Worm (Caenorhabditis elegans): ENCODE results near the gene oat-1.

oat-1 gene

DNA sequence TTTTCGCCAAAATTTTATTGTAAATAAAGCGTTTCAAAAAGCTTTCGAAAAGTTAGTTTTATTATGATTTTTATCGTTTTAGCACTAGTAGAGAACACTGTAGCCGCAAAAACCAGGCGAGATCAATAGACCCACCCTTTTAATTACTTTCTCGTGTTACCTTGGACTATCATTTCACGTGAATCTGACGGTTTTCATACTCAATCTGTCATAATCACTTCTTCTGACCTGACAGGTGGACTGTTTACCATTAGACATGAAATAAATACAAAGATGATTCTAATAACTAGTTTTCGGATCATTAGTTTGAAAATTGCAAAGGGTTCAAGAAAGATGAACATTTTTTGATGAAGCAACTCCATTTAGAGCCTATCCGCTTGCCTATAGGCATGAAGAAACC lies 9.3 kb downstream of the oat-1 start (continued):
- no peak for TF ChIP-seq unc-55 (GFP tag; optimal IDR thresholded peaks at IDR 0.05)
- no peak for TF ChIP-seq aly-2 (tag; optimal IDR thresholded peaks at IDR 0.05)
- TF ChIP-seq lin-11 (tag; optimal IDR thresholded peaks at IDR 0.05), result no peak
- TF ChIP-seq ztf-11 (tag; optimal IDR thresholded peaks at IDR 0.05), result no peak
- no peak for TF ChIP-seq C34F6.9 (tag; optimal IDR thresholded peaks at IDR 0.05)
- TF ChIP-seq nhr-11 (tag; optimal IDR thresholded peaks at IDR 0.05), result no peak
- peak; percentile 14 for TF ChIP-seq crh-2 (tag; optimal IDR thresholded peaks at IDR 0.05)
- TF ChIP-seq blmp-1 (tag; optimal IDR thresholded peaks at IDR 0.05; ENCODE audit: insufficient read depth), result peak; percentile 55
- TF ChIP-seq nhr-129 (tag; optimal IDR thresholded peaks at IDR 0.05), result no peak
- TF ChIP-seq dmd-4 (tag; optimal IDR thresholded peaks at IDR 0.05), result no peak
- no peak for TF ChIP-seq nhr-6 (tag; optimal IDR thresholded peaks at IDR 0.05)
- no peak for TF ChIP-seq snpc-4 (tag; optimal IDR thresholded peaks at IDR 0.05)
- no peak for TF ChIP-seq gmeb-1 (tag; optimal IDR thresholded peaks at IDR 0.05)
- TF ChIP-seq lin-13 (GFP tag; optimal IDR thresholded peaks at IDR 0.05), result no peak
- TF ChIP-seq Y55F3AM.14 (GFP tag; optimal IDR thresholded peaks at IDR 0.05), result no peak
- TF ChIP-seq sem-4 (tag; optimal IDR thresholded peaks at IDR 0.05), result no peak
- TF ChIP-seq sma-3 (GFP tag; optimal IDR thresholded peaks at IDR 0.05), result peak; percentile 44
- TF ChIP-seq nhr-10 (tag; optimal IDR thresholded peaks at IDR 0.05), result no peak
- TF ChIP-seq mbf-1 (tag; optimal IDR thresholded peaks at IDR 0.05), result no peak
- TF ChIP-seq nhr-25 (tag; optimal IDR thresholded peaks at IDR 0.05), result peak; percentile 71
- TF ChIP-seq fos-1 (tag; optimal IDR thresholded peaks at IDR 0.05), result no peak
- no peak for TF ChIP-seq R02D3.7 (tag; optimal IDR thresholded peaks at IDR 0.05)
- TF ChIP-seq egl-27 (tag; optimal IDR thresholded peaks at IDR 0.05), result no peak
- no peak for TF ChIP-seq elt-3 (tag; optimal IDR thresholded peaks at IDR 0.05)

ce11 chrIV:8462376-8462775 lies 10.0 kb downstream of the oat-1 start:
- no peak for TF ChIP-seq mab-5 (tag; optimal IDR thresholded peaks at IDR 0.05)
- TF ChIP-seq nhr-6 (tag; optimal IDR thresholded peaks at IDR 0.05), result no peak
- no peak for TF ChIP-seq nhr-10 (tag; optimal IDR thresholded peaks at IDR 0.05)
- TF ChIP-seq lin-11 (tag; optimal IDR thresholded peaks at IDR 0.05), result no peak
- no peak for TF ChIP-seq nhr-12 (tag; optimal IDR thresholded peaks at IDR 0.05)
- no peak for TF ChIP-seq crh-2 (tag; optimal IDR thresholded peaks at IDR 0.05)
- no peak for TF ChIP-seq ztf-11 (tag; optimal IDR thresholded peaks at IDR 0.05)
- no peak for TF ChIP-seq egl-27 (tag; optimal IDR thresholded peaks at IDR 0.05)
- TF ChIP-seq skn-1 (tag; optimal IDR thresholded peaks at IDR 0.05), result no peak
- no peak for TF ChIP-seq dmd-4 (tag; optimal IDR thresholded peaks at IDR 0.05)

DNA sequence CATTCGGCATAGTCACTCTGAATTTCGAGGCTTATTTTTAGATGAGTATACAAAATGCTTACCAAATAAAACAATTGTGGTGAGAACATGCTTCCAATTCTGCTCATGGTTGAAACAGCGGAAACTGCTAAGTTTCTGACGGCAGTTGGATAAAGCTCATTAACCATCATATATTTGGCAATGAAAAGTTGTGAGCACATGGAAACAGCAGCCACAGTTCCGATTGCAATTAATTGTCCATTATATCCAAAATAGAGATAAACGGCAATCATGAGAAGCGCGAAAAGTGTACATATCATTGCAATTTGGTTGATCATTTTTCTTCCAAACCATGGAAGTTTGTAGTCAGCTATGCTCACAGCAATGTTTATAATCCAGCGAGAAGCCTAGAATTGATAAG lies 11.2 kb downstream of the oat-1 start:
- no peak for TF ChIP-seq nhr-237 (tag; optimal IDR thresholded peaks at IDR 0.05)
- TF ChIP-seq lin-13 (GFP tag; optimal IDR thresholded peaks at IDR 0.05), result no peak
- no peak for TF ChIP-seq nhr-6 (tag; optimal IDR thresholded peaks at IDR 0.05)

DNA sequence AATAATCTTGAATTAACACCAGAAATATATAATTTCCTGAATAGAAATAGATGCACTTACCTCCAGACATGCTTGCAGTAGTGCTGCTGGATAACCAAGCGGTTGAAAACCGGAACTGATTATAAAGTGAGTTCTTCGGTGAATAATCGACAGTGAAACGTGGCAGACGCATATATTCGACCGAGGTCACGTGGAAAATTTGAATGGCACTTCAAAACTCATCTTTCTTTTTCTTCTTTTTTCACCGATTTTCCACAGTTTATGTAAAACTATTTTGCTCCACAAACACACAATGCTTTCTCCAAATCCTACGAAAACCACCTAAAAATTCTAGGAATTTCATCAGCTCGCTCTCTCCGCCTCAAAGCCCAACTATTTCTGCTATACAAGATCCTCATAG lies 12.2 kb downstream of the oat-1 start, which contains the start of gene ant-1.4:
Gene ant-1.4, minus strand, starts transcription at position 101 of the 400 bp plus-strand sequence.
- TF ChIP-seq lin-11 (tag; optimal IDR thresholded peaks at IDR 0.05), result no peak
- TF ChIP-seq nhr-25 (tag; optimal IDR thresholded peaks at IDR 0.05), result no peak
- TF ChIP-seq F13H6.1 (tag; optimal IDR thresholded peaks at IDR 0.05), result no peak
- no peak for TF ChIP-seq ceh-16 (tag; optimal IDR thresholded peaks at IDR 0.05)
- no peak for TF ChIP-seq R02D3.7 (tag; optimal IDR thresholded peaks at IDR 0.05)
- TF ChIP-seq Y55F3AM.14 (GFP tag; optimal IDR thresholded peaks at IDR 0.05), result no peak
- no peak for TF ChIP-seq nhr-23 (tag; optimal IDR thresholded peaks at IDR 0.05)
- TF ChIP-seq aly-2 (tag; optimal IDR thresholded peaks at IDR 0.05), result no peak
- TF ChIP-seq ama-1 (optimal IDR thresholded peaks at IDR 0.05), result no peak

- TF ChIP-seq F13H6.1 (tag; optimal IDR thresholded peaks at IDR 0.05), result no peak
- no peak for TF ChIP-seq fos-1 (tag; optimal IDR thresholded peaks at IDR 0.05)
- no peak for TF ChIP-seq nhr-25 (tag; optimal IDR thresholded peaks at IDR 0.05)
- TF ChIP-seq zag-1 (tag; optimal IDR thresholded peaks at IDR 0.05), result no peak
- TF ChIP-seq unc-55 (GFP tag; optimal IDR thresholded peaks at IDR 0.05), result no peak
- no peak for TF ChIP-seq nhr-21 (tag; optimal IDR thresholded peaks at IDR 0.05)
- TF ChIP-seq C34F6.9 (tag; optimal IDR thresholded peaks at IDR 0.05), result no peak
- TF ChIP-seq dmd-4 (tag; optimal IDR thresholded peaks at IDR 0.05), result no peak
- TF ChIP-seq blmp-1 (tag; optimal IDR thresholded peaks at IDR 0.05; ENCODE audit: insufficient read depth), result no peak
- TF ChIP-seq Y55F3AM.14 (GFP tag; optimal IDR thresholded peaks at IDR 0.05), result no peak
- no peak for TF ChIP-seq peb-1 (tag; optimal IDR thresholded peaks at IDR 0.05)
- TF ChIP-seq elt-3 (tag; optimal IDR thresholded peaks at IDR 0.05), result no peak
- TF ChIP-seq mab-5 (tag; optimal IDR thresholded peaks at IDR 0.05), result no peak
- TF ChIP-seq skn-1 (tag; optimal IDR thresholded peaks at IDR 0.05), result no peak
- no peak for TF ChIP-seq nhr-237 (tag; optimal IDR thresholded peaks at IDR 0.05)
- no peak for TF ChIP-seq R02D3.7 (tag; optimal IDR thresholded peaks at IDR 0.05)
- no peak for TF ChIP-seq alr-1 (tag; optimal IDR thresholded peaks at IDR 0.05)
- no peak for TF ChIP-seq nhr-23 (tag; optimal IDR thresholded peaks at IDR 0.05)
- no peak for TF ChIP-seq lin-39 (tag; optimal IDR thresholded peaks at IDR 0.05)
- no peak for TF ChIP-seq ztf-1 (GFP tag; conservative IDR thresholded peaks at IDR 0.05)
These were observed 15.5 kb downstream of the oat-1 start, which contains the start of gene syx-4 for ce11 chrIV:8456899-8457298. Gene syx-4 (plus strand): TSS chrIV:8457280.
